Fruit fly (Drosophila melanogaster) whole organism, embryonic: ENCODE results near the gene puf.

ENCODE experiments used
- Atf3 ChIP-seq: fragments of 200-800 bp; sonication (Bioruptor generic); optimal IDR thresholded peaks from 3 replicates; lab custom pipeline; 2016; ENCODE audit warnings: missing biosample characterization, missing genetic modification characterization
- B-H2 ChIP-seq: fragments of 200-800 bp; sonication (Bioruptor generic); optimal IDR thresholded peaks from 2 replicates; lab custom pipeline; 2018; ENCODE audit warnings: missing biosample characterization, mild to moderate bottlenecking, missing genetic modification characterization
- CG10209 ChIP-seq: fragments of 200-800 bp; sonication (Bioruptor generic); optimal IDR thresholded peaks from 3 replicates; lab custom pipeline; 2017; ENCODE audit warnings: missing biosample characterization, mild to moderate bottlenecking, missing genetic modification characterization, missing genetic modification reagents
- CG10654 ChIP-seq: fragments of 200-800 bp; sonication (Bioruptor generic); optimal IDR thresholded peaks from 2 replicates; lab custom pipeline; 2016; ENCODE audit warnings: missing biosample characterization, missing genetic modification characterization
- CG11504 ChIP-seq: fragments of 200-800 bp; sonication (Bioruptor generic); optimal IDR thresholded peaks from 3 replicates; lab custom pipeline; 2019; ENCODE audit warnings: missing biosample characterization, mild to moderate bottlenecking, missing genetic modification characterization, moderate library complexity
- CG11723 ChIP-seq: fragments of 200-800 bp; sonication (Bioruptor generic); optimal IDR thresholded peaks from 2 replicates; lab custom pipeline; 2017; ENCODE audit warnings: missing biosample characterization, mild to moderate bottlenecking, missing genetic modification characterization
- CG12071 ChIP-seq: fragments of 200-800 bp; sonication (Bioruptor generic); optimal IDR thresholded peaks from 3 replicates; lab custom pipeline; 2018; ENCODE audit warnings: missing biosample characterization, mild to moderate bottlenecking, missing genetic modification characterization
- CG14667 ChIP-seq: fragments of 200-800 bp; sonication (Bioruptor generic); IDR thresholded peaks from 2 replicates; pipeline ENCODE4 v1.3.6; 2022; ENCODE audit warnings: missing biosample characterization, missing genetic modification characterization
- CG15601 ChIP-seq: fragments of 200-800 bp; sonication (Bioruptor generic); optimal IDR thresholded peaks from 3 replicates; lab custom pipeline; 2019; ENCODE audit warnings: missing biosample characterization, mild to moderate bottlenecking, missing genetic modification characterization, moderate library complexity
- CG17802 ChIP-seq: fragments of 200-800 bp; sonication (Bioruptor generic); optimal IDR thresholded peaks from 2 replicates; lab custom pipeline; 2018; ENCODE audit warnings: missing biosample characterization, mild to moderate bottlenecking, missing genetic modification characterization, moderate library complexity
- CG2678 ChIP-seq: fragments of 200-800 bp; sonication (Bioruptor generic); optimal IDR thresholded peaks from 3 replicates; lab custom pipeline; 2019; ENCODE audit warnings: missing biosample characterization, mild to moderate bottlenecking, missing genetic modification characterization, moderate library complexity
- CG2889 ChIP-seq: fragments of 200-800 bp; sonication (Bioruptor generic); IDR thresholded peaks from 3 replicates; pipeline ENCODE4 v1.3.6; 2022; ENCODE audit warnings: missing biosample characterization, missing genetic modification characterization
- CG32772 ChIP-seq: fragments of 200-800 bp; sonication (Bioruptor generic); IDR thresholded peaks from 2 replicates; pipeline ENCODE4 v1.3.6; 2022; ENCODE audit warnings: missing biosample characterization, missing genetic modification characterization
- CG34224 ChIP-seq: fragments of 200-800 bp; sonication (Bioruptor generic); IDR thresholded peaks from 3 replicates; pipeline ENCODE4 v1.3.6; 2022; ENCODE audit warnings: missing biosample characterization, missing genetic modification characterization; ENCODE audit not compliant: partially characterized antibody
- CG3838 ChIP-seq: fragments of 200-800 bp; sonication (Bioruptor generic); optimal IDR thresholded peaks from 3 replicates; lab custom pipeline; 2016; ENCODE audit warnings: missing biosample characterization, missing genetic modification characterization
- CG43689 ChIP-seq: fragments of 200-800 bp; sonication (Bioruptor generic); IDR thresholded peaks from 2 replicates; pipeline ENCODE4 v1.3.6; 2022; ENCODE audit warnings: missing biosample characterization, missing genetic modification characterization
- CG9727 ChIP-seq: fragments of 200-800 bp; sonication (Bioruptor generic); optimal IDR thresholded peaks from 3 replicates; lab custom pipeline; 2017; ENCODE audit warnings: missing biosample characterization, mild to moderate bottlenecking, missing genetic modification characterization
- Deaf1 ChIP-seq: fragments of 200-800 bp; optimal IDR thresholded peaks from 3 replicates; lab custom pipeline; 2019; ENCODE audit warnings: missing biosample characterization, mild to moderate bottlenecking, missing genetic modification characterization, moderate library complexity
- Dek ChIP-seq: fragments of 200-800 bp; sonication (Bioruptor generic); optimal IDR thresholded peaks from 3 replicates; lab custom pipeline; 2019; ENCODE audit warnings: missing biosample characterization, mild to moderate bottlenecking, missing genetic modification characterization, moderate library complexity
- Ets65A ChIP-seq: fragments of 200-800 bp; sonication (Bioruptor generic); peaks from one replicate; lab custom pipeline; 2016; ENCODE audit warnings: missing biosample characterization, missing genetic modification characterization
- HHEX ChIP-seq: fragments of 200-800 bp; sonication (Bioruptor generic); optimal IDR thresholded peaks from 3 replicates; lab custom pipeline; 2017; ENCODE audit warnings: missing biosample characterization, mild to moderate bottlenecking, missing genetic modification characterization, missing genetic modification reagents
- HLH4C ChIP-seq: fragments of 200-800 bp; sonication (Bioruptor generic); IDR thresholded peaks from 3 replicates; pipeline ENCODE4 v1.3.6; 2022; ENCODE audit warnings: missing biosample characterization, missing genetic modification characterization; ENCODE audit not compliant: partially characterized antibody
- Hmr ChIP-seq: fragments of 200-800 bp; sonication (Bioruptor generic); optimal IDR thresholded peaks from 3 replicates; lab custom pipeline; 2017; ENCODE audit warnings: mild to moderate bottlenecking, missing biosample characterization, missing genetic modification reagents, missing genetic modification characterization
- Hr51 ChIP-seq, 2 experiments: fragments of 200-800 bp; sonication (Bioruptor generic); optimal IDR thresholded peaks; 2 replicates in 1 of 2; 3 replicates in 1 of 2; lab custom pipeline; 2016 to 2018; ENCODE audit warnings: missing biosample characterization in 2 of 2, missing genetic modification characterization in 2 of 2, mild to moderate bottlenecking in 1 of 2, moderate library complexity in 1 of 2
- Hr78 ChIP-seq, 2 experiments: fragments of 200-800 bp in 1 of 2; fragments of >200 bp in 1 of 2; sonication (Bioruptor generic) in 1 of 2; optimal IDR thresholded peaks; 2 replicates each; lab custom pipeline; 2017 to 2019; ENCODE audit warnings: missing biosample characterization in 2 of 2, missing genetic modification characterization in 2 of 2, mild to moderate bottlenecking in 1 of 2, moderate library complexity in 1 of 2
- Kr ChIP-seq: fragments of 200-800 bp; sonication (Bioruptor generic); optimal IDR thresholded peaks from 2 replicates; lab custom pipeline; 2017; ENCODE audit warnings: missing biosample characterization, mild to moderate bottlenecking, missing genetic modification characterization
- Mrtf ChIP-seq: fragments of 200-800 bp; sonication (Bioruptor generic); IDR thresholded peaks from 3 replicates; pipeline ENCODE4 v1.3.6; 2022; ENCODE audit warnings: missing biosample characterization, missing genetic modification characterization
- Nf-YC ChIP-seq: fragments of 200-800 bp; optimal IDR thresholded peaks from 3 replicates; lab custom pipeline; 2019; ENCODE audit warnings: missing biosample characterization, mild to moderate bottlenecking, missing genetic modification characterization, moderate library complexity
- Rfx ChIP-seq: fragments of 200-800 bp; sonication (Bioruptor generic); IDR thresholded peaks from 2 replicates; pipeline ENCODE4 v1.3.6; 2022; ENCODE audit warnings: missing biosample characterization, missing genetic modification characterization
- Six4 ChIP-seq: fragments of 200-800 bp; sonication (Bioruptor generic); optimal IDR thresholded peaks from 2 replicates; lab custom pipeline; 2016; ENCODE audit warnings: missing biosample characterization, missing genetic modification characterization
- Sox100B ChIP-seq: fragments of 200-800 bp; sonication (Bioruptor generic); optimal IDR thresholded peaks from 3 replicates; lab custom pipeline; 2018; ENCODE audit warnings: missing biosample characterization, mild to moderate bottlenecking, missing genetic modification characterization
- al ChIP-seq: fragments of 200-800 bp; sonication (Bioruptor generic); IDR thresholded peaks from 2 replicates; pipeline ENCODE4 v1.3.6; 2022; ENCODE audit warnings: missing biosample characterization, missing genetic modification characterization
- caup ChIP-seq: fragments of 200-800 bp; sonication (Bioruptor generic); optimal IDR thresholded peaks from 3 replicates; lab custom pipeline; 2017; ENCODE audit warnings: missing biosample characterization, mild to moderate bottlenecking, missing genetic modification characterization, moderate library complexity; ENCODE audit not compliant: severe bottlenecking
- cg ChIP-seq: fragments of 200-800 bp; sonication (Bioruptor generic); optimal IDR thresholded peaks from 3 replicates; lab custom pipeline; 2019; ENCODE audit warnings: missing biosample characterization, mild to moderate bottlenecking, missing genetic modification characterization, moderate library complexity
- ci ChIP-seq: fragments of 200-800 bp; sonication (Bioruptor generic); IDR thresholded peaks from 3 replicates; pipeline ENCODE4 v1.3.6; 2022; ENCODE audit warnings: missing biosample characterization, missing genetic modification characterization
- crol ChIP-seq: fragments of 200-800 bp; sonication (Bioruptor generic); IDR thresholded peaks from 2 replicates; pipeline ENCODE4 v1.3.6; 2022; ENCODE audit warnings: missing biosample characterization, missing genetic modification characterization
- crp ChIP-seq, 2 experiments: fragments of 200-800 bp; sonication (Bioruptor generic); optimal IDR thresholded peaks; 2 replicates in 1 of 2; 3 replicates in 1 of 2; lab custom pipeline; 2017; ENCODE audit warnings: missing biosample characterization in 2 of 2, missing genetic modification characterization in 2 of 2, mild to moderate bottlenecking in 1 of 2, moderate library complexity in 1 of 2
- dimm ChIP-seq: fragments of 200-800 bp; sonication (Bioruptor generic); IDR thresholded peaks from 2 replicates; pipeline ENCODE4 v1.3.6; 2022; ENCODE audit warnings: missing biosample characterization, missing genetic modification characterization
- grau ChIP-seq: fragments of 200-800 bp; optimal IDR thresholded peaks from 3 replicates; lab custom pipeline; 2019; ENCODE audit warnings: missing biosample characterization, mild to moderate bottlenecking, missing genetic modification characterization, moderate library complexity
- knrl ChIP-seq: fragments of 200-800 bp; sonication (Bioruptor generic); IDR thresholded peaks from 3 replicates; pipeline ENCODE4 v1.3.6; 2022; ENCODE audit warnings: missing biosample characterization, missing genetic modification characterization; ENCODE audit not compliant: partially characterized antibody
- lmd ChIP-seq: fragments of 200-800 bp; sonication (Bioruptor generic); IDR thresholded peaks from 2 replicates; pipeline ENCODE4 v1.3.6; 2022; ENCODE audit warnings: missing biosample characterization, missing genetic modification characterization
- lola ChIP-seq, 3 experiments: fragments of >200 bp in 2 of 3; fragments of 200-800 bp in 1 of 3; sonication (Bioruptor generic) in 1 of 3; optimal IDR thresholded peaks; 2 replicates each; lab custom pipeline; 2017 to 2019; ENCODE audit warnings: missing biosample characterization in 3 of 3, missing genetic modification characterization in 3 of 3, mild to moderate bottlenecking in 1 of 3, moderate library complexity in 1 of 3
- mld ChIP-seq: fragments of 200-800 bp; sonication (Bioruptor generic); IDR thresholded peaks from 3 replicates; pipeline ENCODE4 v1.3.6; 2022; ENCODE audit warnings: missing biosample characterization, missing genetic modification characterization; ENCODE audit not compliant: partially characterized antibody
- repo ChIP-seq: fragments of 200-800 bp; sonication (Bioruptor generic); optimal IDR thresholded peaks from 2 replicates; lab custom pipeline; 2016; ENCODE audit warnings: missing biosample characterization, missing genetic modification characterization
- rib ChIP-seq: fragments of 200-800 bp; sonication (Bioruptor generic); IDR thresholded peaks from 2 replicates; pipeline ENCODE4 v1.3.6; 2022; ENCODE audit warnings: missing biosample characterization, missing genetic modification characterization
- slou ChIP-seq: fragments of 200-800 bp; sonication (Bioruptor generic); optimal IDR thresholded peaks from 3 replicates; lab custom pipeline; 2016; ENCODE audit warnings: missing biosample characterization, missing genetic modification characterization
- tio ChIP-seq: fragments of 200-800 bp; sonication (Bioruptor generic); optimal IDR thresholded peaks from 2 replicates; lab custom pipeline; 2017; ENCODE audit warnings: missing biosample characterization, missing genetic modification characterization, inconsistent platforms
- tna ChIP-seq: fragments of 200-800 bp; sonication (Bioruptor generic); IDR thresholded peaks from 2 replicates; pipeline ENCODE4 v1.3.6; 2022; ENCODE audit warnings: missing biosample characterization, missing genetic modification characterization; ENCODE audit not compliant: partially characterized antibody

puf gene

DNA sequence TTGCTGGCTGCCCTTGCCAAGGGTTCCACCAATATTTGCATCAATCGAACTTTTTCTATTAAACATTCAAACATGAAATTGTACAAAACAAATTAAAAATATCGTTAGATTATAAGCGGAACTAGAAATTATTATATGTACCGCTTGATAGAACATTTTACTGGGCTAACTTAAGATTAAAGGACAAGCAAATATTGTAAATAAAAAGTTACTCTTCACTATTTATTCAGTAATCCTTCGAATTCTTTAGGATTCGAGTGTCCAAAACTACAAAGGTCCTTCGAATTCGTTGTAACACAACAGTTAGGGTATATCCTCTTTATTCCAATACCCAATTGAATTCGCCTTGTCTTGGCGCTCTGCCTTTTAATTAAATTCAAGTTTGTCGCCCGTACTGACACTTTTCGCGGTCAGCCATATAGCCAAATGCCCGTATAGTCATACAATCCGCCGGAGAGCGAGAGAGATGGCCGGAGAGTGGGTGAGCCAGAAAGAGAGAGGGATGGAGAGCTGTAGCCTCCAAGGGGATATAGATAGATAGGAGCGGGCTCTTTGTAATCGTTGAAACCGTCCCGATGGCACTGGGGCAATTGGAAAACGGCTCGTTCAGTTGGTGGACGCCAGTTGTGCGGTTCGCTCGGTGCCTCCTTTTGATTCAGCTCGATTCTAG lies 17.8 kb upstream of the puf start (continued):
- TF ChIP-seq Hmr, result no peak
- peak; percentile 38; the same call in 1 of the 2 replicates for TF ChIP-seq Rfx (GFP tag; lab: Robert Waterston, UW)
- TF ChIP-seq Sox100B (GFP tag; lab: Kevin White, UChicago), result no peak
- TF ChIP-seq caup, result no peak
- no peak for TF ChIP-seq CG32772
- no peak for TF ChIP-seq CG11723 (GFP tag; lab: Kevin White, UChicago)
- no peak for TF ChIP-seq CG9727 (GFP tag; lab: Kevin White, UChicago)
- TF ChIP-seq tio (GFP tag; lab: Kevin White, UChicago), result no peak
- peak; percentile 34 for TF ChIP-seq grau (tag; lab: Kevin White, UChicago)
- TF ChIP-seq Hr78 (GFP tag; optimal IDR thresholded peaks at IDR 0.05; lab: Kevin White, UChicago), result no peak
- no peak for TF ChIP-seq rib (GFP tag; lab: Robert Waterston, UW)
- peak; percentile 31; the same call in 1 of the 2 replicates for TF ChIP-seq lmd
- TF ChIP-seq CG3838, result no peak
- TF ChIP-seq CG10654, result no peak
- no peak for TF ChIP-seq CG14667 (GFP tag; lab: Robert Waterston, UW)
- TF ChIP-seq B-H2 (GFP tag; lab: Kevin White, UChicago), result no peak
- no peak for TF ChIP-seq dimm
- peak; percentile 35 for TF ChIP-seq Nf-YC (tag; lab: Kevin White, UChicago)
- TF ChIP-seq Deaf1, result no peak
- TF ChIP-seq Six4 (GFP tag; lab: Kevin White, UChicago), result no peak
- TF ChIP-seq Hr51 (GFP tag; optimal IDR thresholded peaks at IDR 0.05; lab: Kevin White, UChicago), result peak in 1 of 2 experiments; percentile 29
- TF ChIP-seq Atf3, result no peak
- TF ChIP-seq CG10209, result no peak
- TF ChIP-seq HLH4C (GFP tag; lab: Robert Waterston, UW), result no peak
- TF ChIP-seq CG15601 (tag; lab: Kevin White, UChicago), result no peak
- TF ChIP-seq CG12071 (GFP tag; lab: Kevin White, UChicago), result no peak
- TF ChIP-seq crp (GFP tag; optimal IDR thresholded peaks at IDR 0.05; lab: Kevin White, UChicago), result no peak
- no peak for TF ChIP-seq mld (GFP tag; lab: Robert Waterston, UW)
- TF ChIP-seq CG17802 (tag; lab: Kevin White, UChicago), result no peak
- no peak for TF ChIP-seq lola (GFP tag; optimal IDR thresholded peaks at IDR 0.05; lab: Kevin White, UChicago)
- no peak for TF ChIP-seq crol (GFP tag; lab: Robert Waterston, UW)
- TF ChIP-seq HHEX (GFP tag; lab: Kevin White, UChicago), result no peak
- no peak for TF ChIP-seq tna (GFP tag; lab: Robert Waterston, UW)
- no peak for TF ChIP-seq Dek (tag; lab: Kevin White, UChicago)
- TF ChIP-seq ci (GFP tag; lab: Robert Waterston, UW), result 0 out of 3 replicates have a peak, but pooled peaks have one; percentile 33
- TF ChIP-seq CG2678 (tag; lab: Kevin White, UChicago), result peak; percentile 60
- TF ChIP-seq repo, result no peak
- no peak for TF ChIP-seq CG2889
- TF ChIP-seq al (GFP tag; lab: Robert Waterston, UW), result no peak
- no peak for TF ChIP-seq CG43689 (GFP tag; lab: Robert Waterston, UW)
- TF ChIP-seq Kr, result no peak
- peak; percentile 14; the same call in 1 of the 3 replicates for TF ChIP-seq CG34224 (GFP tag; lab: Robert Waterston, UW)
- TF ChIP-seq slou (GFP tag; lab: Kevin White, UChicago), result no peak
- TF ChIP-seq Mrtf, result no peak
- TF ChIP-seq Ets65A (GFP tag; lab: Kevin White, UChicago), result peak; percentile 89
- peak; percentile 8 for TF ChIP-seq CG11504 (tag; lab: Kevin White, UChicago)
- no peak for TF ChIP-seq knrl
- TF ChIP-seq cg (GFP tag; lab: Kevin White, UChicago), result no peak
